Worm (Caenorhabditis elegans): Measurements from ENCODE around the gene F32D1.7.

The F32D1.7 gene

ce11 chrV:4398884-4399283 lies 22.9 kb upstream of the F32D1.7 start:
- TF ChIP-seq ceh-13 (GFP tag; optimal IDR thresholded peaks at IDR 0.05) (no peak), flt-1 (GFP tag; IDR thresholded peaks at IDR 0.05) (no peak), tbx-37 (GFP tag; conservative IDR thresholded peaks at IDR 0.05) (no peak), pes-1 (GFP tag; IDR thresholded peaks at IDR 0.05) (no peak), scrt-1 (GFP tag; IDR thresholded peaks at IDR 0.05) (no peak), B0310.2 (tag; optimal IDR thresholded peaks at IDR 0.05) (no peak), ceh-36 (tag; optimal IDR thresholded peaks at IDR 0.05) (no peak), aly-1 (tag; optimal IDR thresholded peaks at IDR 0.05) (no peak), hmg-4 (GFP tag; optimal IDR thresholded peaks at IDR 0.05) (no peak), ama-1 (optimal IDR thresholded peaks at IDR 0.05) (no peak), tra-4 (tag; optimal IDR thresholded peaks at IDR 0.05) (no peak), hnd-1 (tag; optimal IDR thresholded peaks at IDR 0.05) (no peak), hmbx-1 (tag; optimal IDR thresholded peaks at IDR 0.05) (no peak), ets-7 (tag; optimal IDR thresholded peaks at IDR 0.05) (no peak), tbx-11 (GFP tag; IDR thresholded peaks at IDR 0.05) (no peak), sea-1 (GFP tag; conservative IDR thresholded peaks at IDR 0.05) (no peak), F13C5.2 (tag; optimal IDR thresholded peaks at IDR 0.05) (no peak)

DNA sequence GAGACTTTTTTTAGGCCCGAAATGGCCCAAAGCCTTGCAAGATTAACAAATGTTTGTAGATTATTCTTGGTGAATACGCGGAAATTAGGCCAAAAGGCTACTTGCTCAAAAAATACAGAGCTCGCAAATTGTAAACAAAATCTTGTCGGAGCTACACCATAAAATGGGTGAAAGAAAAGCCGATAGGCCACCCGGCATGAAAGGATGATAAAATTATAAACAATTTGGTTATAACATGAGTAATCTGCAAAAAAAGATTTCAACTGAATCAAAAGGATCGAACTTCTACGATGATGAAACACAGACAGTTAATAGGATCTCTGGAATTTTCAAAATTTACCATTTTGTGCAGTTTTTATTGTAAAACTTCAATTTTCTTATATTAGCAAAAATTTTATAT lies 22.2 kb upstream of the F32D1.7 start:
- TF ChIP-seq ets-7 (tag; optimal IDR thresholded peaks at IDR 0.05): no peak
- no peak for TF ChIP-seq aly-1 (tag; optimal IDR thresholded peaks at IDR 0.05)
- no peak for TF ChIP-seq F13C5.2 (tag; optimal IDR thresholded peaks at IDR 0.05)
- TF ChIP-seq pes-1 (GFP tag; IDR thresholded peaks at IDR 0.05): no peak
- no peak for TF ChIP-seq ama-1 (optimal IDR thresholded peaks at IDR 0.05)
- TF ChIP-seq hmbx-1 (tag; optimal IDR thresholded peaks at IDR 0.05): no peak
- no peak for TF ChIP-seq ceh-36 (tag; optimal IDR thresholded peaks at IDR 0.05)
- TF ChIP-seq flt-1 (GFP tag; IDR thresholded peaks at IDR 0.05): no peak
- TF ChIP-seq ceh-13 (GFP tag; optimal IDR thresholded peaks at IDR 0.05): no peak
- no peak for TF ChIP-seq hnd-1 (tag; optimal IDR thresholded peaks at IDR 0.05)
- TF ChIP-seq B0310.2 (tag; optimal IDR thresholded peaks at IDR 0.05): no peak
- TF ChIP-seq tra-4 (tag; optimal IDR thresholded peaks at IDR 0.05): no peak
- no peak for TF ChIP-seq hmg-4 (GFP tag; optimal IDR thresholded peaks at IDR 0.05)
- TF ChIP-seq tbx-37 (GFP tag; conservative IDR thresholded peaks at IDR 0.05): no peak
- TF ChIP-seq tbx-11 (GFP tag; IDR thresholded peaks at IDR 0.05): no peak
- TF ChIP-seq scrt-1 (GFP tag; IDR thresholded peaks at IDR 0.05): no peak
- TF ChIP-seq sea-1 (GFP tag; conservative IDR thresholded peaks at IDR 0.05): no peak

DNA sequence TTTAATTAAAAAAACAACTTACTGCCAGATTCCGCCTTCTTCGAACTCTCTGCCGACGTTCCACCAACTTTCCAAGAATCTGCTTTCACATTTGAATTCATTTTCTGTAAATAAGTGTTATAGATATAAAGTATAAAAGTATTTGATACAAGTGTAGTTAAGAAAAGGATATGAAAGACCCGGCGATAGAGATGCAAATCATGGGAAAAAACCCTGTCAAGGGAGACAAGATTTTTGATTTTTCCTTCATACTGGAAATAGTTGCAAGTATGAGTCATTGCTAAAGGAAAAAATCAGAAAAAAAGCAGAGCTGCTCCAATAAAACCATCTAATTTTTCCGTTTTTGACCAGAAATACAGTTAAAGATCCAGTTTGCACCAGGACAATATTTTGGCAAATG lies 20.3 kb upstream of the F32D1.7 start, which contains the start of gene F13A2.3:
Gene F13A2.3 (minus strand): TSS at position 101 of the 400 bp plus-strand sequence.
- TF ChIP-seq hmg-4 (GFP tag; optimal IDR thresholded peaks at IDR 0.05) (no peak), ets-7 (tag; optimal IDR thresholded peaks at IDR 0.05) (no peak), ceh-13 (GFP tag; optimal IDR thresholded peaks at IDR 0.05) (no peak), ama-1 (optimal IDR thresholded peaks at IDR 0.05) (no peak), pes-1 (GFP tag; IDR thresholded peaks at IDR 0.05) (no peak), flt-1 (GFP tag; IDR thresholded peaks at IDR 0.05) (no peak), aly-1 (tag; optimal IDR thresholded peaks at IDR 0.05) (no peak), B0310.2 (tag; optimal IDR thresholded peaks at IDR 0.05) (no peak), tbx-11 (GFP tag; IDR thresholded peaks at IDR 0.05) (no peak), sea-1 (GFP tag; conservative IDR thresholded peaks at IDR 0.05) (no peak), hmbx-1 (tag; optimal IDR thresholded peaks at IDR 0.05) (no peak), hnd-1 (tag; optimal IDR thresholded peaks at IDR 0.05) (no peak), F13C5.2 (tag; optimal IDR thresholded peaks at IDR 0.05) (no peak), scrt-1 (GFP tag; IDR thresholded peaks at IDR 0.05) (no peak), tbx-37 (GFP tag; conservative IDR thresholded peaks at IDR 0.05) (no peak)

DNA sequence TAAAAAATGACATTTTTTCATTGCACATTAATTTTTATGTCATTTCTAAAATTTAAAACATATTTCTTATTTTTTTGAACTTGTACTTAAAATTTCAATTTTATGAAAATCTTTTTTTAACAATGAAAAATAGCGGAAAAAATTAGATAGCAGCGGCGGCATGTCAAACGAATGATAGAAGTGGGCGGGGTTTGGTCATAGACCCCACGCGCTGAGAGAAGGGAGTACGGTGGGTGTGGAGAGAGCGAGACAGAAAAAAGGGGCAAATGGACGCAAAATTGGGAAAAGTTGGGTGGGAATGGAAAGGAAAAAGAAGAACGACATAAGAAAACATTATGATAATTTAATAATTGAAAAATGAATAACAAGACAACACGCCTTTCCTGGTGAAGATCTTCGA lies 11.9 kb upstream of the F32D1.7 start:
- TF ChIP-seq aly-1 (tag; optimal IDR thresholded peaks at IDR 0.05): no peak
- no peak for TF ChIP-seq pes-1 (GFP tag; IDR thresholded peaks at IDR 0.05)

DNA sequence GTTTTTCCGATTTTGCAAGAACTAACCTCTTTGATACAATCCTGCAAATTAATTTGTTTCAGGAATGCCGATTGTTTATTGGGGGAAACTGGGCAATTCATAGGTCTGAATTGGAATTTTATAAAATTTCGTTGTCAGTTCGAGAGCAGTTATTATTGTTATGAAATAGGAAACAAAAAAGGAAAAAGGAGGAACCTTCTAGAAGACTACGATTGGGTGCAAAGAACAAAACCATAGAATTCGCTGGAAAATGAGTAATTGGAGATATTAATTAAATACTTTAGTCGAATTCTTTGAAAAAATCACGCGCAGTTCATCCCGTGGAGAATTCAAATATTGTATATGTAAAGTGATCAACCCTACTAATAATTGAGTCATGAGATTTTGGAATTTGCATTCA lies 11.4 kb upstream of the F32D1.7 start, which contains the start of gene F13A2.9:
Gene F13A2.9 (minus strand): TSS at position 101 of the 400 bp plus-strand sequence.
- TF ChIP-seq aly-1 (tag; optimal IDR thresholded peaks at IDR 0.05) (no peak), ama-1 (optimal IDR thresholded peaks at IDR 0.05) (no peak), ceh-36 (tag; optimal IDR thresholded peaks at IDR 0.05) (no peak), hnd-1 (tag; optimal IDR thresholded peaks at IDR 0.05) (no peak), F13C5.2 (tag; optimal IDR thresholded peaks at IDR 0.05) (no peak), hmbx-1 (tag; optimal IDR thresholded peaks at IDR 0.05) (no peak), B0310.2 (tag; optimal IDR thresholded peaks at IDR 0.05) (no peak), flt-1 (GFP tag; IDR thresholded peaks at IDR 0.05) (no peak), hmg-4 (GFP tag; optimal IDR thresholded peaks at IDR 0.05) (no peak), tra-4 (tag; optimal IDR thresholded peaks at IDR 0.05) (no peak), sea-1 (GFP tag; conservative IDR thresholded peaks at IDR 0.05) (no peak), ets-7 (tag; optimal IDR thresholded peaks at IDR 0.05) (no peak), pes-1 (GFP tag; IDR thresholded peaks at IDR 0.05) (no peak), tbx-37 (GFP tag; conservative IDR thresholded peaks at IDR 0.05) (no peak), ceh-13 (GFP tag; optimal IDR thresholded peaks at IDR 0.05) (no peak)

DNA sequence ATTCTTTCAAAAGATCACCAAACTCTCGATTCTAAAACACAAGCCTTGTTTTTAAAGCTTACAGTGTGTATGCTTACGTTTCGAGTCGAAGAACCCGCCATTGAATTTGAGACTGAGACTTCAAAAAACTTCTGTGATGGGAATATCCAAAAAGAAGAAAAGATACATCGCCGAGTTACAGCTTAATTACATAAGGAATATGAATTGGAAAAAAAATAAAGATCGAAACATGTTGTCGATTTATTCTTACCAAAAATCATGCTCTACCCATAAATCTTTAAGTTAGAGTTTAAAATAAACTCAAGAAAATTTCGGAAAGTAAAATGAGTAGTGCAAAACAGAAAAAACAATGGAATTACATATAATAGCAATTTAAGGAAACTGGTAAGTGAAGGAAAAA lies 10.2 kb upstream of the F32D1.7 start, which contains the start of gene F13A2.10:
Gene F13A2.10 (minus strand): TSS at position 101 of the 400 bp plus-strand sequence.
- TF ChIP-seq F13C5.2 (tag; optimal IDR thresholded peaks at IDR 0.05) (no peak), ceh-36 (tag; optimal IDR thresholded peaks at IDR 0.05) (no peak), scrt-1 (GFP tag; IDR thresholded peaks at IDR 0.05) (no peak), hmbx-1 (tag; optimal IDR thresholded peaks at IDR 0.05) (no peak), pes-1 (GFP tag; IDR thresholded peaks at IDR 0.05) (no peak), B0310.2 (tag; optimal IDR thresholded peaks at IDR 0.05) (no peak), tra-4 (tag; optimal IDR thresholded peaks at IDR 0.05) (no peak), tbx-11 (GFP tag; IDR thresholded peaks at IDR 0.05) (no peak), tbx-37 (GFP tag; conservative IDR thresholded peaks at IDR 0.05) (no peak), hnd-1 (tag; optimal IDR thresholded peaks at IDR 0.05) (no peak), ama-1 (optimal IDR thresholded peaks at IDR 0.05) (no peak)

DNA sequence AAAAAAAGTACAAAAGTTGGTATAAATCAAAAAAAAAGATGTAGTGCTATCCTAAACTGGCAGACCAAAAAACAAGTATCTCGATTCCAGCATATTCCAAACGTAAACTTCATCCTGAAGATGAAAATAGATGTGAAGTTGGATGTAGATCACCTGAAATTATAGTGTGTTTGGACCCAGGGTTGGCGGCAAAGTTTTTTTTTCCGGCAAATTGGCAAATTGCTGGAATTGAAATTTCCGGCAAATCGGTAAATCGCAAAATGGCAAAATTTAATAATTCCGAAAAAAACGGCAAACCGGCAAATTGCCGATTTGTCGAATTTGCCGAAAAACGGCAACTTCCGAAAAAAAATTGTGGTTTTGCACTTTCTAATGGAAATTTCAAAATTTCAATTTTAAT lies 8.5 kb upstream of the F32D1.7 start, which contains the start of gene F13A2.2:
Gene F13A2.2 (minus strand): TSS at position 101 of the 400 bp plus-strand sequence.
- TF ChIP-seq pes-1 (GFP tag; IDR thresholded peaks at IDR 0.05) (no peak), scrt-1 (GFP tag; IDR thresholded peaks at IDR 0.05) (no peak)
